Worm (Caenorhabditis elegans) whole organism, late embryonic: ENCODE measurements around the gene mpz-4.

ENCODE experiments used
- C38D4.7 ChIP-seq: fragments of 200-800 bp; sonication (Bioruptor generic); optimal IDR thresholded peaks from 2 replicates; lab custom pipeline; 2018; ENCODE audit warnings: mild to moderate bottlenecking, missing genetic modification characterization, moderate library complexity, missing compliant biosample characterization
- Y22D7AL.16 ChIP-seq: sonication (generic microtip); optimal IDR thresholded peaks from 2 replicates; lab custom pipeline; 2016; ENCODE audit warnings: missing genetic modification characterization, missing compliant biosample characterization
- ceh-18 ChIP-seq: sonication (generic microtip); optimal IDR thresholded peaks from 2 replicates; lab custom pipeline; 2016; ENCODE audit warnings: missing genetic modification characterization, missing compliant biosample characterization
- ceh-19 ChIP-seq: fragments of 200-800 bp; sonication (Bioruptor generic); optimal IDR thresholded peaks from 2 replicates; lab custom pipeline; 2018; ENCODE audit warnings: mild to moderate bottlenecking, missing genetic modification characterization, missing compliant biosample characterization
- ceh-2 ChIP-seq: sonication (generic microtip); optimal IDR thresholded peaks from 2 replicates; lab custom pipeline; 2016; ENCODE audit warnings: missing genotype, missing genetic modification characterization, missing compliant biosample characterization
- ceh-31 ChIP-seq: sonication (generic microtip); optimal IDR thresholded peaks from 2 replicates; lab custom pipeline; 2016; ENCODE audit warnings: missing genetic modification characterization, missing compliant biosample characterization
- ceh-9 ChIP-seq: sonication (generic microtip); optimal IDR thresholded peaks from 2 replicates; lab custom pipeline; 2016; ENCODE audit warnings: mild to moderate bottlenecking, missing genetic modification characterization, inconsistent platforms, missing compliant biosample characterization
- dmd-4 ChIP-seq: sonication (generic microtip); optimal IDR thresholded peaks from 2 replicates; lab custom pipeline; 2016; ENCODE audit warnings: borderline replicate concordance, missing genetic modification characterization, missing compliant biosample characterization
- elt-2 ChIP-seq: sonication (generic microtip); optimal IDR thresholded peaks from 2 replicates; lab custom pipeline; 2016; ENCODE audit warnings: missing genetic modification reagents, missing genetic modification characterization, missing compliant biosample characterization
- elt-4 ChIP-seq: sonication (generic microtip); optimal IDR thresholded peaks from 2 replicates; lab custom pipeline; 2016; ENCODE audit warnings: missing genetic modification characterization, missing compliant biosample characterization
- ets-4 ChIP-seq: sonication (generic microtip); optimal IDR thresholded peaks from 2 replicates; lab custom pipeline; 2016; ENCODE audit warnings: missing genetic modification characterization, missing compliant biosample characterization
- fkh-10 ChIP-seq: fragments of 150-350 bp; optimal IDR thresholded peaks from 2 replicates; lab custom pipeline; 2014; ENCODE audit warnings: missing biosample characterization, missing genetic modification reagents, missing genetic modification characterization
- fkh-6 ChIP-seq: sonication (generic microtip); optimal IDR thresholded peaks from 2 replicates; lab custom pipeline; 2016; ENCODE audit warnings: missing genetic modification characterization, missing compliant biosample characterization
- gmeb-2 ChIP-seq: sonication (generic microtip); optimal IDR thresholded peaks from 2 replicates; lab custom pipeline; 2016; ENCODE audit warnings: missing genetic modification characterization, inconsistent platforms, missing compliant biosample characterization
- hlh-13 ChIP-seq: fragments of 200-800 bp; sonication (Bioruptor generic); optimal IDR thresholded peaks from 2 replicates; lab custom pipeline; 2018; ENCODE audit warnings: mild to moderate bottlenecking, missing genetic modification characterization, missing compliant biosample characterization
- hlh-15 ChIP-seq: sonication (generic microtip); optimal IDR thresholded peaks from 2 replicates; lab custom pipeline; 2016; ENCODE audit warnings: missing genetic modification characterization, missing compliant biosample characterization
- hlh-30 ChIP-seq: sonication (generic microtip); optimal IDR thresholded peaks from 2 replicates; lab custom pipeline; 2017; ENCODE audit warnings: antibody characterized with exemption, missing genetic modification characterization, missing compliant biosample characterization; ENCODE audit not compliant: insufficient read depth
- hlh-8 ChIP-seq: sonication (generic microtip); optimal IDR thresholded peaks from 2 replicates; lab custom pipeline; 2016; ENCODE audit warnings: missing genotype, missing genetic modification characterization, missing compliant biosample characterization
- lim-6 ChIP-seq: sonication (generic microtip); optimal IDR thresholded peaks from 2 replicates; lab custom pipeline; 2016; ENCODE audit warnings: missing genetic modification characterization, missing compliant biosample characterization
- mec-3 ChIP-seq: sonication (generic microtip); optimal IDR thresholded peaks from 2 replicates; lab custom pipeline; 2016; ENCODE audit warnings: borderline replicate concordance, missing genetic modification characterization, missing compliant biosample characterization
- nfya-1 ChIP-seq: sonication (generic microtip); optimal IDR thresholded peaks from 2 replicates; lab custom pipeline; 2017; ENCODE audit warnings: missing genetic modification characterization, mild to moderate bottlenecking, missing compliant biosample characterization, antibody characterized with exemption, moderate library complexity
- nhr-232 ChIP-seq: sonication (generic microtip); optimal IDR thresholded peaks from 2 replicates; lab custom pipeline; 2016; ENCODE audit warnings: missing genetic modification characterization, missing compliant biosample characterization
- odd-2 ChIP-seq: sonication (generic microtip); optimal IDR thresholded peaks from 2 replicates; lab custom pipeline; 2017; ENCODE audit warnings: antibody characterized with exemption, mild to moderate bottlenecking, missing genetic modification characterization, missing compliant biosample characterization
- pha-2 ChIP-seq: sonication (generic microtip); optimal IDR thresholded peaks from 2 replicates; lab custom pipeline; 2017; ENCODE audit warnings: mild to moderate bottlenecking, missing genetic modification characterization, missing compliant biosample characterization
- pha-4 ChIP-seq: fragments of 150-350 bp; optimal IDR thresholded peaks from 2 replicates; lab custom pipeline; 2018; ENCODE audit warnings: missing biosample characterization, missing genetic modification reagents, missing genetic modification characterization
- pqm-1 ChIP-seq: sonication (generic microtip); optimal IDR thresholded peaks from 2 replicates; lab custom pipeline; 2016; ENCODE audit warnings: missing genetic modification characterization, missing compliant biosample characterization
- pros-1 ChIP-seq: fragments of 150-350 bp; optimal IDR thresholded peaks from 2 replicates; lab custom pipeline; 2014; ENCODE audit warnings: missing biosample characterization, missing genetic modification reagents, missing genetic modification characterization
- ref-2 ChIP-seq: sonication (generic microtip); optimal IDR thresholded peaks from 2 replicates; lab custom pipeline; 2016; ENCODE audit warnings: missing genetic modification characterization, missing compliant biosample characterization
- rnt-1 ChIP-seq: sonication (generic microtip); optimal IDR thresholded peaks from 2 replicates; lab custom pipeline; 2016; ENCODE audit warnings: missing genetic modification characterization, missing compliant biosample characterization
- sox-4 ChIP-seq: sonication (generic microtip); optimal IDR thresholded peaks from 2 replicates; lab custom pipeline; 2017; ENCODE audit warnings: mild to moderate bottlenecking, missing genetic modification characterization, inconsistent platforms, missing compliant biosample characterization
- syd-9 ChIP-seq: sonication (generic microtip); optimal IDR thresholded peaks from 2 replicates; lab custom pipeline; 2016; ENCODE audit warnings: mild to moderate bottlenecking, missing genetic modification characterization, moderate library complexity, missing compliant biosample characterization
- tbx-7 ChIP-seq: sonication (generic microtip); optimal IDR thresholded peaks from 2 replicates; lab custom pipeline; 2016; ENCODE audit warnings: missing genotype, missing genetic modification characterization, missing compliant biosample characterization
- ztf-16 ChIP-seq: sonication (generic microtip); optimal IDR thresholded peaks from 2 replicates; lab custom pipeline; 2017; ENCODE audit warnings: missing genetic modification characterization, missing compliant biosample characterization

The mpz-4 gene

DNA sequence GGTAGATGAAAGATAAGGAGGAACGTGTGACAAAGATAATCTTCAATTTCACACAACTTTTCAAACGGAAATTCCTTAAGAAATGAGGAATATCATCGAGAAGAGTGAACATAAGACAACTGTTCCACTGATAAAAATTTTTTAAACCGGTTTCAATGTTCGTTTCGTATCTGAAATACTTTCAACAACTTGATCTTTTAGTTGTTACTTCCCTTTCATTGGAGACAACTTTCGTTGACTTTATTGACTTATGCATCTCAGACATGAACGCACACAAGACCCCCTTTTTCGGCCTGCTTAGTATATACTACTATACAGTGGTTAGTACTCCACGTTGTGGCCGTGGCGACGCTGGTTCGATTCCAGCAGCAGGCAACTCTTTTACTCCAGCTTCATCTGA lies 34.3 kb upstream of the mpz-4 start, which contains the start of the genes Y17G9A.4 and str-173:
Gene Y17G9A.4, minus strand, starts transcription at position 101 of the 400 bp plus-strand sequence.
Gene str-173, plus strand, starts transcription at position 325 of the 400 bp plus-strand sequence.
- no peak for TF ChIP-seq pros-1 (tag; lab: Kevin White, UChicago)
- no peak for TF ChIP-seq tbx-7
- no peak for TF ChIP-seq odd-2 (tag; lab: Kevin White, UChicago)
- no peak for TF ChIP-seq ceh-9 (tag; lab: Kevin White, UChicago)
- TF ChIP-seq lim-6 (tag; lab: Kevin White, UChicago), result no peak
- TF ChIP-seq pha-2 (tag; lab: Kevin White, UChicago), result no peak
- TF ChIP-seq mec-3 (tag; lab: Kevin White, UChicago), result no peak
- TF ChIP-seq pqm-1 (tag; lab: Kevin White, UChicago), result no peak
- TF ChIP-seq ceh-19 (GFP tag; lab: Kevin White, UChicago), result no peak
- TF ChIP-seq, all 69 proteins: peak for 0

DNA sequence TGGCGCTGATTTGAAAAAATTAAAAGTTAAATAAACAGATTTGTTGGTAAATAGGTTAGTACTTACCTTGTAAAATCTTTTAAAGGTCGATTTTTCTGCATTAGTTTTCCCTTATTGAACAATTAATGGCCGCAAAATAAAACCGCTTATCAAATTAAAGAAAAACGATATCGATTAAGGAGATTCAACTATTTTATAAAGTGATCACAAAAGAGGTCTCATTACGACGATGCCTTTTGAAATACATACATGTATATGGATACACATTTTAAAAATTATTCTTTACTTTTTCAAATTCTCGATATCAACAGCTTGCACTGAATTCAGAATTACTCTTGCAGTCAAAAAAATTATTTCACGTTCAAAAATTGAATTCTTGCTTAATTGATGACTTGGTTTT lies 31.5 kb upstream of the mpz-4 start, which contains the start of gene Y17G9A.3:
Gene Y17G9A.3, minus strand, starts transcription at position 101 of the 400 bp plus-strand sequence.
- TF ChIP-seq pha-4 (tag; lab: Kevin White, UChicago) (no peak), ceh-31 (no peak), nfya-1 (tag; lab: Kevin White, UChicago) (no peak), hlh-8 (no peak), C38D4.7 (GFP tag; lab: Kevin White, UChicago) (no peak)
- TF ChIP-seq, all 69 proteins: peak for 0

DNA sequence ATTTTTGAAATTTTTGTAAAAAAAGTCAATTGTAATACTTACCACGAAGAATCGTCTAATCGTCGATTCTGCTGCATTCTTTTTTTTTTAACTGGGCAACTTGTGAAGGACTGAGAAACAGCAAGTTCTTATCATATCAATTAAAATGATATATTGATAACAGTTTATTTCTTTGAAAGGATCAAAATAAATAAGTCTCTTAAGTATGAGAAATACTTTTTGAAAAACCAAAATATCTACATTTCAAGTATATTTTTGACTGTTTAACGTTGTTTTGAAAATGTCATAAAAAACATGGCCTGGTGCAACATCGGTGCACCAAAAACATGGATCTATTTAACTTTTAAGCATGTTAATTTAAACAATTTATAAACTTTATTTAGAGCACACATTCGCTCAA lies 29.1 kb upstream of the mpz-4 start, which contains the start of gene Y17G9A.2:
Gene Y17G9A.2, minus strand, starts transcription at position 101 of the 400 bp plus-strand sequence.
- TF ChIP-seq ztf-16 (no peak), hlh-15 (tag; lab: Kevin White, UChicago) (no peak), rnt-1 (no peak), syd-9 (tag; lab: Kevin White, UChicago) (no peak), fkh-10 (GFP tag; lab: Kevin White, UChicago) (no peak)
- TF ChIP-seq, all 69 proteins: peak for 0

DNA sequence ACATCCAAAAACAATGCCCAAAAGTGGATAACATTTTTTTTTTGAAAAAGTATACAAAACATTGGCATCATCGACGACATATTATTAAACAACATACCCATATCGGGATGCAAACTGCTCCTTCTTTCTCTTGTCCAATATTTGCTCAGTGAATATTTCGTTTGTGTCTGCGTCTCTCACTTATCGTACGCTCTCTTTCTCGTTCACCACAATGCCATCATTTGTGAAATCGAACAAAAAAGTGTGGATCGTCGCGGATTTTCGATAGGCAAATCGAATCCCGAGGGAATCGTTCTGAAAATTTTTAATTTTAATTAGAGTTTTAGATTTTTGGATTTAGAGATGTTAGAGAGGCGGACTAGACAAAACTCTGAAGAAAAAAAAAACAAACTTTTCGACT lies 19.7 kb upstream of the mpz-4 start, which contains the start of gene tat-2:
Gene tat-2, minus strand, starts transcription at position 101 of the 400 bp plus-strand sequence.
- no peak for TF ChIP-seq elt-2
- no peak for TF ChIP-seq syd-9 (tag; lab: Kevin White, UChicago)

DNA sequence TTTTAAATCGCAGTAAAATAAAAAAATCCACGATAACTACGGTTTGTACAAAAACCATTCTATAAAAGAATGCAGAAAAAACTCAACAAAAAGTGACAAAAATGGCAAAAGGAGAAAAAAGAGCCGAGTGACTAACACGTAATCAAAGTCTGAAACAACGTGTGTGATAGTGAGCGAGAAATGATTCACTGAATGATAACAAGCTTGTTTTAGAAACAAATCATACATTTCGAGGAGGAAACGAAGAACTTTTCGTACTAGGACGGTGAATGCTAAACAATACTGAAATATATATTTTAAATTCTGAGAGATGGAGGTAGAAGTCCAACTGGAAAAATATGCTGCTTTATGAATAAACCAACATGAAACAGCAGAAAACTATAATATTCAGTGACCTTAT lies 14.9 kb upstream of the mpz-4 start:
- TF ChIP-seq ceh-18 (no peak), mec-3 (tag; lab: Kevin White, UChicago) (no peak), nhr-232 (tag; lab: Kevin White, UChicago) (no peak), sox-4 (tag; lab: Kevin White, UChicago) (no peak), ceh-19 (GFP tag; lab: Kevin White, UChicago) (no peak), nfya-1 (tag; lab: Kevin White, UChicago) (no peak), rnt-1 (no peak), odd-2 (tag; lab: Kevin White, UChicago) (no peak), fkh-10 (GFP tag; lab: Kevin White, UChicago) (no peak), pqm-1 (tag; lab: Kevin White, UChicago) (no peak)

DNA sequence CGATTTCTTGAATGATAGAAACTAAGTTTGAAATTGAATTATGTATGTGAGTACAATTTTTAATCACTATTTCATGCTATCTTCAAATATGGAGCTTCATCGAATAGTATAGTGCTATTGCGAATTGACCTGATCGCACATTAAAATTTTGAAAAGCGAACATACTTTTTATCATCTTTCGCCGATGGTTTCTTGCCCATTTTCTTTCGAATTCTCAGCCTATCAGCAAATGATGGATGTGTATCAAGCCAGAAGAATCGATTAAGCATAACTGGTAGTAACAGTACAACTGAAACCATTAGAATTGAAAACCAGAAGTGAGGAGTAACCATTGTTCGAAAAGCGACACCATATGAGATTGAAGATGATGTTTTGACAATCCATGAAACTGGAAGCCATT lies 2.5 kb upstream of the mpz-4 start:
- TF ChIP-seq hlh-13 (GFP tag; lab: Kevin White, UChicago) (no peak), pha-4 (tag; lab: Kevin White, UChicago) (no peak), tbx-7 (no peak), sox-4 (tag; lab: Kevin White, UChicago) (no peak), Y22D7AL.16 (tag; lab: Kevin White, UChicago) (no peak), ceh-2 (no peak), dmd-4 (no peak), odd-2 (tag; lab: Kevin White, UChicago) (no peak), gmeb-2 (no peak), fkh-6 (tag; lab: Kevin White, UChicago) (no peak), ets-4 (tag; lab: Kevin White, UChicago) (no peak), hlh-30 (tag; lab: Kevin White, UChicago) (no peak), nfya-1 (tag; lab: Kevin White, UChicago) (no peak), elt-4 (no peak), ref-2 (tag; lab: Kevin White, UChicago) (no peak)
